Worm (Caenorhabditis elegans): Measurements from ENCODE around the gene mfsd-10.

Gene mfsd-10

ce11 chrX:17327226-17327625 lies 41.2 kb downstream of the mfsd-10 start:
- TF ChIP-seq fkh-10 (GFP tag; optimal IDR thresholded peaks at IDR 0.05) (peak; percentile 62), lin-14 (GFP tag; optimal IDR thresholded peaks at IDR 0.05) (peak; percentile 34), C34B4.2 (tag; optimal IDR thresholded peaks at IDR 0.05) (no peak)

DNA sequence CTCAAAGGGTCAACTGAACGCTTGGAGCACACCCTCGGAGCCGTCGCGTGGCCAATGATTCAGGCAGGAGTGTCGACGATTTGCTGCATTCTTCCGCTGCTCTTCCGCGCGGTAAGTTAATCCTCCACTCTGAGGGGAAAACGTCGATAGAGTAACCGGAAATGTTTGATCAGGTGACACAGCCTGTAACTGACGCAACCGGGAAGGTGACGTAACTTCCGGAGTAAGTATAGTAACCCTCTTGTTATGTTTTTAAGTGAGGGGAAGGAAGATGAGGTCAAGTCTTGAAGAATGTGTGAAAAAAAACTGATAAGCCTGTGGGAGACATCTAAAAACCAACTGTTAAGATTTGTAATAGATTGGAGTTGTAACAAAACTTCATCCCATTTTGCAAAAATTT lies 43.5 kb downstream of the mfsd-10 start:
- TF ChIP-seq C16A3.4 (tag; optimal IDR thresholded peaks at IDR 0.05), result no peak
- no peak for TF ChIP-seq elt-2 (tag; optimal IDR thresholded peaks at IDR 0.05)
- no peak for TF ChIP-seq nhr-85 (tag)
- no peak for TF ChIP-seq fkh-8 (tag; optimal IDR thresholded peaks at IDR 0.05)
- TF ChIP-seq zag-1 (tag; optimal IDR thresholded peaks at IDR 0.05), result no peak
- no peak for TF ChIP-seq hpl-2 (GFP tag; optimal IDR thresholded peaks at IDR 0.05)
- no peak for TF ChIP-seq nhr-90 (tag; optimal IDR thresholded peaks at IDR 0.05; ENCODE audit: poor library complexity)
- TF ChIP-seq nhr-71 (tag; optimal IDR thresholded peaks at IDR 0.05), result no peak

DNA sequence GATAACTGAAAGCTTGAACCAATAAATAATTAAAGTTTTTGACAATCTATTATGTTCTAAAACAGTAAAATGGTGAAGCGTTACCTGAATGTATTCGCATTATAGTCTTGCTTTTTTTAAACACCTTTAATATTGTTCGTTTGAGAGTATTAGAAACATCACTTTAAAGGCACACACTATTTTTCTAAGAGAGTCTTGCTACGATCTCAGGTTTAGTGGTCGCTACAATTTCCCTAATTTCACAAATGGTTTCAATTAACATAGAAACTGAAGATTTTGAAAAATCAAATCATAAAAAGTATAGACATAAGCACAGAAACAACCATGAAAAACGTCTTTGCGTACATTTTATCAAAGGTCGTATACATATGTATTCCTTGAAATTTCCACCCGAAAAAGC lies 47.9 kb downstream of the mfsd-10 start:
- TF ChIP-seq efl-1 (optimal IDR thresholded peaks at IDR 0.05) (no peak), efl-1 (GFP tag; optimal IDR thresholded peaks at IDR 0.05 in 1 of 2) (peak in 1 of 2 experiments; percentile 71), pqm-1 (tag; optimal IDR thresholded peaks at IDR 0.05) (no peak)

DNA sequence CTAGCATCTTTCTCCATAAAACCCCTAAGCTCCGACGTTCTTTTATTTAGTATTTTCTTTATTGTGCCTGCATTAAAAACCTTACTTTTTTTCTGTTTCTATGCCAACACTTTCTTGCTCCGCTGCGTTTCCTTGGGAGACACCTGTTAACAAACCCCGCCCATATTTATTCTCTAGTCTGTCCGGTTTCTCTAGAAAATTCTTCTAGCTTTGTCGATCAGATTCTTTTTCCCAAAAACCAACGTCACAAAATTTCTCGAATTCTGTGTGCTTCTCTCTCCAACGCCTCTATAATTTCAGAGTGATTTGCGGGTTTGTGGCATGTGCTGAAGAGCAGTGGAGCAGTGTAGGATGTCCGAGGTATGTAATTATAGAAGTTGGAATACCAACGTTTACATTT lies 50.2 kb downstream of the mfsd-10 start, which contains the start of gene ptr-5:
TSS of gene ptr-5 (plus strand) at position 301 of the 400 bp plus-strand sequence.
- TF ChIP-seq efl-1 (optimal IDR thresholded peaks at IDR 0.05), result no peak
- TF ChIP-seq efl-1 (GFP tag; optimal IDR thresholded peaks at IDR 0.05 in 1 of 2), result peak in 1 of 2 experiments; percentile 27
- TF ChIP-seq dpl-1 (GFP tag; optimal IDR thresholded peaks at IDR 0.05), result no peak
- TF ChIP-seq fkh-8 (tag; optimal IDR thresholded peaks at IDR 0.05), result peak; percentile 74

DNA sequence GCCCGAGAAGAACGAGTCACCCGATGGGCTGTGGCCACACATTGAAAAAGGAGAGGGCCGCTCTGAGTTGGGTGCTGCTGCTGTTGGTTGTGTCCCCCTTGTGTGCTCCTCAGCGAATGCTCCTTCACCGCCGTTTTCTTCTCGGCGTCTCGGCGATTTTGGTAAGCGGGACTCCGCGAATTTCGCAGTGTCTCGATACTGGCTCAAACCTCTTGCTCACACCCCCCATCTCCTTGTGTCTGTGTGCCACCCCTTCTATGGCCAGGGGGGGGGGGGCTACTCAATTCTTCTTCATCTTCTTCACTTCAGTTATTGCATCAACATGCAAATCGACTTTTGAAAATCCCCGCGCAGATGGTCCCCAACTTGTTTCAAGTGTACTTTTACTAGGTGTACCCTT lies 53.5 kb downstream of the mfsd-10 start:
- TF ChIP-seq aha-1 (tag; optimal IDR thresholded peaks at IDR 0.05) (no peak), swsn-7 (tag; optimal IDR thresholded peaks at IDR 0.05) (peak; percentile 26), ceh-82 (tag; optimal IDR thresholded peaks at IDR 0.05) (peak; percentile 6 to 64 (median 32)), lir-3 (tag; optimal IDR thresholded peaks at IDR 0.05; ENCODE audit: poor library complexity) (no peak), nhr-47 (tag; optimal IDR thresholded peaks at IDR 0.05) (peak; percentile 34), nhr-237 (tag; optimal IDR thresholded peaks at IDR 0.05) (no peak), fkh-10 (GFP tag; optimal IDR thresholded peaks at IDR 0.05) (peak; percentile 19), lin-14 (GFP tag; optimal IDR thresholded peaks at IDR 0.05) (peak; percentile 80), nhr-85 (tag) (peak; percentile 25), fkh-8 (tag; optimal IDR thresholded peaks at IDR 0.05) (peak; percentile 49), nhr-20 (tag; optimal IDR thresholded peaks at IDR 0.05) (no peak), efl-1 (optimal IDR thresholded peaks at IDR 0.05) (no peak), efl-1 (GFP tag; optimal IDR thresholded peaks at IDR 0.05 in 1 of 2) (peak in 1 of 2 experiments; percentile 40), unc-86 (tag; optimal IDR thresholded peaks at IDR 0.05) (peak; percentile 26), mab-9 (GFP tag; IDR thresholded peaks at IDR 0.05) (peak; percentile 55; the same call in 1 of the 2 replicates), nhr-71 (tag; optimal IDR thresholded peaks at IDR 0.05) (peak; percentile 21), snu-23 (GFP tag; optimal IDR thresholded peaks at IDR 0.05) (peak; percentile 26), isw-1 (GFP tag; IDR thresholded peaks at IDR 0.05) (0 out of 2 replicates have a peak, but pooled peaks have one; percentile 9), ceh-8 (GFP tag; optimal IDR thresholded peaks at IDR 0.05) (peak; percentile 23)
